Worm (Caenorhabditis elegans) whole organism, L4 larva: ENCODE measurements around the gene srh-216.
A peak's percentile ranks its signal among the peaks of the same experiment; 100 is the strongest.

ENCODE experiments used
- F44E2.7 ChIP-seq: fragments of 200-800 bp; sonication (Bioruptor generic); IDR thresholded peaks from 2 replicates; pipeline ENCODE4 v2.1.2; 2022; ENCODE audit warnings: missing genetic modification characterization, missing compliant biosample characterization
- aha-1 ChIP-seq: fragments of 150-350 bp; peaks from one replicate; lab custom pipeline; 2014; ENCODE audit warnings: missing biosample characterization, missing genetic modification characterization
- ceh-20 ChIP-seq: fragments of 200-800 bp; sonication (Bioruptor generic); IDR thresholded peaks from 2 replicates; pipeline ENCODE4 v1.3.6; 2022; ENCODE audit warnings: missing genetic modification reagents, missing genetic modification characterization, missing compliant biosample characterization
- ceh-62 ChIP-seq: sonication (generic microtip); optimal IDR thresholded peaks from 2 replicates; lab custom pipeline; 2017; ENCODE audit warnings: missing biosample characterization, missing genetic modification characterization
- daf-16 ChIP-seq, 3 experiments: sonication (generic microtip); optimal IDR thresholded peaks; 2 replicates each; lab custom pipeline; 2016 to 2017; ENCODE audit warnings: missing genetic modification characterization in 3 of 3, missing genetic modification reagents in 3 of 3, mild to moderate bottlenecking in 2 of 3, missing compliant biosample characterization in 2 of 3, missing biosample characterization in 1 of 3, moderate library complexity in 1 of 3
- daf-8 ChIP-seq: fragments of 200-800 bp; sonication (Bioruptor generic); IDR thresholded peaks from 2 replicates; pipeline ENCODE4 v1.3.6; 2022; ENCODE audit warnings: missing genetic modification characterization, missing compliant biosample characterization
- dmd-6 ChIP-seq: fragments of 200-800 bp; sonication (Bioruptor generic); IDR thresholded peaks from 2 replicates; pipeline ENCODE4 v1.3.6; 2022; ENCODE audit warnings: missing genetic modification reagents, missing genetic modification characterization, missing compliant biosample characterization
- dpl-1 ChIP-seq: fragments of 150-350 bp; optimal IDR thresholded peaks from 2 replicates; lab custom pipeline; 2014; ENCODE audit warnings: missing biosample characterization, missing genetic modification reagents, missing genetic modification characterization
- dve-1 ChIP-seq: sonication (generic microtip); optimal IDR thresholded peaks from 2 replicates; lab custom pipeline; 2017; ENCODE audit warnings: antibody characterized with exemption, mild to moderate bottlenecking, missing genetic modification characterization, missing compliant biosample characterization; ENCODE audit not compliant: insufficient read depth
- egl-27 ChIP-seq: sonication (generic microtip); optimal IDR thresholded peaks from 3 replicates; lab custom pipeline; 2017; ENCODE audit warnings: missing biosample characterization, missing genetic modification reagents, missing genetic modification characterization
- gei-8 ChIP-seq: fragments of 200-800 bp; sonication (Bioruptor generic); optimal IDR thresholded peaks from 2 replicates; lab custom pipeline; 2018; ENCODE audit warnings: mild to moderate bottlenecking, missing genetic modification characterization, missing compliant biosample characterization
- hlh-11 ChIP-seq: fragments of 200-800 bp; sonication (Bioruptor generic); optimal IDR thresholded peaks from 2 replicates; lab custom pipeline; 2018; ENCODE audit warnings: mild to moderate bottlenecking, missing genetic modification characterization, missing compliant biosample characterization
- hlh-30 ChIP-seq: sonication (generic microtip); optimal IDR thresholded peaks from 2 replicates; lab custom pipeline; 2017; ENCODE audit warnings: antibody characterized with exemption, mild to moderate bottlenecking, missing genetic modification characterization, missing compliant biosample characterization; ENCODE audit not compliant: insufficient read depth
- hmg-1.1 ChIP-seq: fragments of 200-800 bp; sonication (Bioruptor generic); IDR thresholded peaks from 2 replicates; pipeline ENCODE4 v1.3.6; 2022; ENCODE audit warnings: missing genetic modification reagents, missing genetic modification characterization, missing compliant biosample characterization
- lin-38 ChIP-seq: fragments of 200-800 bp; sonication (Bioruptor generic); IDR thresholded peaks from 2 replicates; pipeline ENCODE4 v1.3.6; 2022; ENCODE audit warnings: missing genetic modification reagents, missing genetic modification characterization, missing compliant biosample characterization
- lin-39 ChIP-seq: fragments of 150-350 bp; optimal IDR thresholded peaks from 2 replicates; lab custom pipeline; 2014; ENCODE audit warnings: missing biosample characterization, missing genetic modification reagents, missing genetic modification characterization
- lsy-2 ChIP-seq, 2 experiments: fragments of 150-350 bp in 1 of 2; sonication (generic microtip) in 1 of 2; optimal IDR thresholded peaks; 2 replicates each; lab custom pipeline; 2014 to 2017; ENCODE audit warnings: missing biosample characterization in 2 of 2, missing genetic modification characterization in 2 of 2
- mdl-1 ChIP-seq, 2 experiments: fragments of 150-350 bp in 1 of 2; sonication (generic microtip) in 1 of 2; optimal IDR thresholded peaks; 2 replicates each; lab custom pipeline; 2014 to 2017; ENCODE audit warnings: missing biosample characterization in 2 of 2, missing genetic modification characterization in 2 of 2
- mes-2 ChIP-seq: sonication (generic microtip); optimal IDR thresholded peaks from 2 replicates; lab custom pipeline; 2016; ENCODE audit warnings: missing genotype, mild to moderate bottlenecking, missing genetic modification characterization, missing compliant biosample characterization; ENCODE audit not compliant: poor library complexity, severe bottlenecking
- mxl-2 ChIP-seq: fragments of 200-800 bp; sonication (Bioruptor generic); conservative IDR thresholded peaks from 2 replicates; pipeline ENCODE4 v1.3.6; 2022; ENCODE audit warnings: missing genetic modification reagents, missing genetic modification characterization, missing compliant biosample characterization
- mxl-3 ChIP-seq: fragments of 200-800 bp; sonication (Bioruptor generic); optimal IDR thresholded peaks from 2 replicates; lab custom pipeline; 2018; ENCODE audit warnings: mild to moderate bottlenecking, missing genetic modification characterization, missing compliant biosample characterization
- nhr-10 ChIP-seq: fragments of 150-350 bp; optimal IDR thresholded peaks from 2 replicates; lab custom pipeline; 2014; ENCODE audit warnings: missing biosample characterization, missing genetic modification characterization
- nhr-102 ChIP-seq: sonication (generic microtip); optimal IDR thresholded peaks from 2 replicates; lab custom pipeline; 2016; ENCODE audit warnings: mild to moderate bottlenecking, missing genetic modification characterization, moderate library complexity, missing compliant biosample characterization
- nhr-28 ChIP-seq: fragments of 150-350 bp; optimal IDR thresholded peaks from 2 replicates; lab custom pipeline; 2014; ENCODE audit warnings: missing biosample characterization, missing genetic modification characterization
- nhr-77 ChIP-seq: fragments of 150-350 bp; optimal IDR thresholded peaks from 2 replicates; lab custom pipeline; 2014; ENCODE audit warnings: missing biosample characterization, missing genetic modification characterization
- php-3 ChIP-seq: fragments of 200-800 bp; sonication (Bioruptor generic); IDR thresholded peaks from 2 replicates; pipeline ENCODE4 v1.3.6; 2022; ENCODE audit warnings: missing genetic modification reagents, missing genetic modification characterization, missing compliant biosample characterization
- pqm-1 ChIP-seq: sonication (generic microtip); optimal IDR thresholded peaks from 2 replicates; lab custom pipeline; 2017; ENCODE audit warnings: missing biosample characterization, missing genetic modification characterization
- saeg-2 ChIP-seq: fragments of 200-800 bp; sonication (Bioruptor generic); IDR thresholded peaks from 2 replicates; pipeline ENCODE4 v1.3.6; 2022; ENCODE audit warnings: missing genetic modification reagents, missing genetic modification characterization, missing compliant biosample characterization
- snpc-4 ChIP-seq: fragments of 150-350 bp; optimal IDR thresholded peaks from 2 replicates; lab custom pipeline; 2014; ENCODE audit warnings: missing biosample characterization, missing genetic modification characterization
- spr-3 ChIP-seq: fragments of 200-800 bp; sonication (Bioruptor generic); optimal IDR thresholded peaks from 2 replicates; lab custom pipeline; 2018; ENCODE audit warnings: mild to moderate bottlenecking, missing genetic modification characterization, missing compliant biosample characterization
- tra-1 ChIP-seq: fragments of 200-800 bp; sonication (Bioruptor generic); IDR thresholded peaks from 2 replicates; pipeline ENCODE4 v1.3.6; 2022; ENCODE audit warnings: missing genetic modification reagents, missing genetic modification characterization, missing compliant biosample characterization
- unc-62 ChIP-seq, 3 experiments: fragments of 150-350 bp in 1 of 3; sonication (generic microtip); optimal IDR thresholded peaks in 2 of 3; peaks in 1 of 3; 1 replicate in 1 of 3; 2 replicates in 2 of 3; lab custom pipeline; 2014 to 2017; ENCODE audit warnings: missing biosample characterization in 3 of 3, missing genetic modification characterization in 3 of 3, missing genetic modification reagents in 3 of 3, missing genotype in 1 of 3

Gene srh-216

ce11 chrV:16816707-16817106 lies 10.7 kb downstream of the srh-216 start:
- TF ChIP-seq spr-3 (no peak), nhr-102 (tag; lab: Kevin White, UChicago) (peak; percentile 33), nhr-28 (peak; percentile 89), aha-1 (tag; lab: Kevin White, UChicago) (peak; percentile 60), egl-27 (tag; lab: Kevin White, UChicago) (no peak), lsy-2 (tag; optimal IDR thresholded peaks at IDR 0.05; lab: Kevin White, UChicago) (no peak), snpc-4 (tag; lab: Kevin White, UChicago) (no peak), hlh-30 (tag; lab: Kevin White, UChicago) (peak; percentile 60), pqm-1 (tag; lab: Kevin White, UChicago) (peak; percentile 61), ceh-62 (tag; lab: Kevin White, UChicago) (no peak), mxl-3 (GFP tag; lab: Kevin White, UChicago) (peak; percentile 9), php-3 (peak; percentile 100), nhr-77 (tag; lab: Kevin White, UChicago) (peak; percentile 2), hlh-11 (peak; percentile 69), lin-38 (GFP tag; lab: Robert Waterston, UW) (0 out of 2 replicates have a peak, but pooled peaks have one; percentile 5), dve-1 (tag; lab: Kevin White, UChicago) (peak; percentile 78), daf-16 (GFP tag; optimal IDR thresholded peaks at IDR 0.05; lab: Kevin White, UChicago) (no peak), daf-16 (tag; optimal IDR thresholded peaks at IDR 0.05; lab: Kevin White, UChicago) (peak; percentile 95), mdl-1 (tag; optimal IDR thresholded peaks at IDR 0.05; lab: Kevin White, UChicago) (peak in 1 of 2 experiments; percentile 62), tra-1 (peak; percentile 56; the same call in 1 of the 2 replicates), dmd-6 (GFP tag; lab: Robert Waterston, UW) (peak; percentile 72), ceh-20 (peak; percentile 51; the same call in 1 of the 2 replicates)

ce11 chrV:16815261-16815660 lies 12.1 kb downstream of the srh-216 start, which contains the start of gene T20B3.1:
T20B3.1 (plus strand) TSS chrV:16815561.
- TF ChIP-seq lin-39 (tag; lab: Kevin White, UChicago): no peak
- TF ChIP-seq aha-1 (tag; lab: Kevin White, UChicago): peak; percentile 22
- TF ChIP-seq, all 104 proteins: peak for 1

- peak in 1 of 2 experiments; percentile 11 for TF ChIP-seq lsy-2 (tag; optimal IDR thresholded peaks at IDR 0.05; lab: Kevin White, UChicago)
- no peak for TF ChIP-seq daf-8 (GFP tag; lab: Robert Waterston, UW)
- peak; percentile 28 for TF ChIP-seq mes-2
- no peak for TF ChIP-seq lin-39 (tag; lab: Kevin White, UChicago)
- peak in 1 of 2 experiments; percentile 28 for TF ChIP-seq mdl-1 (tag; optimal IDR thresholded peaks at IDR 0.05; lab: Kevin White, UChicago)
- TF ChIP-seq unc-62 (GFP tag; optimal IDR thresholded peaks at IDR 0.05 in 1 of 2; lab: Kevin White, UChicago): peak in 1 of 2 experiments; percentile 90
- no peak for TF ChIP-seq unc-62 (tag; optimal IDR thresholded peaks at IDR 0.05; lab: Kevin White, UChicago)
- no peak for TF ChIP-seq hmg-1.1
- TF ChIP-seq saeg-2 (GFP tag; lab: Robert Waterston, UW): no peak
- TF ChIP-seq pqm-1 (tag; lab: Kevin White, UChicago): peak; percentile 32
- no peak for TF ChIP-seq dpl-1 (GFP tag; lab: Kevin White, UChicago)
- TF ChIP-seq mxl-2 (GFP tag; lab: Robert Waterston, UW): no peak
- TF ChIP-seq nhr-10 (tag; lab: Kevin White, UChicago): no peak
- TF ChIP-seq hlh-11: peak; percentile 23
- peak; percentile 41 for TF ChIP-seq mxl-3 (GFP tag; lab: Kevin White, UChicago)
- no peak for TF ChIP-seq egl-27 (tag; lab: Kevin White, UChicago)
- peak; percentile 57 for TF ChIP-seq hlh-30 (tag; lab: Kevin White, UChicago)
- TF ChIP-seq daf-16 (GFP tag; optimal IDR thresholded peaks at IDR 0.05; lab: Kevin White, UChicago): no peak
- peak; percentile 59 for TF ChIP-seq daf-16 (tag; optimal IDR thresholded peaks at IDR 0.05; lab: Kevin White, UChicago)
- TF ChIP-seq gei-8 (GFP tag; lab: Kevin White, UChicago): peak; percentile 31
- TF ChIP-seq nhr-28: peak; percentile 62
- TF ChIP-seq F44E2.7 (GFP tag; lab: Robert Waterston, UW): no peak
- TF ChIP-seq, all 104 proteins: peak for 11
Observed at ce11 chrV:16814541-16815207, 12.7 kb downstream of the srh-216 start.
